Fruit fly (Drosophila melanogaster): ENCODE data around the gene CG42393.
A peak's percentile ranks its signal among the peaks of the same experiment; 100 is the strongest.

The CG42393 gene

dm6 chr3L:18061713-18062365 lies 19.3 kb downstream of the CG42393 start:
- no peak for TF ChIP-seq CG32121 (GFP tag; IDR thresholded peaks at IDR 0.05)
- peak; percentile 40 for TF ChIP-seq CG14655 (GFP tag; optimal IDR thresholded peaks at IDR 0.05)
- no peak for TF ChIP-seq CG9948 (tag; optimal IDR thresholded peaks at IDR 0.05)
- TF ChIP-seq CG8159 (tag; optimal IDR thresholded peaks at IDR 0.05) = peak; percentile 28
- peak; percentile 40 for TF ChIP-seq Pif1A (GFP tag; optimal IDR thresholded peaks at IDR 0.05)
- peak; percentile 12; the same call in 1 of the 2 replicates for TF ChIP-seq Ets98B (GFP tag; IDR thresholded peaks at IDR 0.05)
- TF ChIP-seq CG8301 (tag; optimal IDR thresholded peaks at IDR 0.05) = peak; percentile 45
- peak; percentile 41 for TF ChIP-seq gl (tag; optimal IDR thresholded peaks at IDR 0.05)
- TF ChIP-seq rn (GFP tag; IDR thresholded peaks at IDR 0.05) = no peak
- peak; percentile 16 for TF ChIP-seq CG15710 (tag; optimal IDR thresholded peaks at IDR 0.05)
- peak; percentile 84 for TF ChIP-seq EcR (GFP tag; optimal IDR thresholded peaks at IDR 0.05)
- peak; percentile 49 for TF ChIP-seq Pif1B (GFP tag; optimal IDR thresholded peaks at IDR 0.05)
- peak; percentile 29 for TF ChIP-seq CG34367 (tag; optimal IDR thresholded peaks at IDR 0.05)
- TF ChIP-seq CG17806 (tag; optimal IDR thresholded peaks at IDR 0.05) = peak; percentile 2
- peak; percentile 39; the same call in 1 of the 3 replicates for TF ChIP-seq CG4496 (GFP tag; IDR thresholded peaks at IDR 0.05)
- TF ChIP-seq Snoo (tag; optimal IDR thresholded peaks at IDR 0.05) = peak; percentile 65
- TF ChIP-seq CG10348 (GFP tag; IDR thresholded peaks at IDR 0.05) = no peak
- TF ChIP-seq D1 (tag; optimal IDR thresholded peaks at IDR 0.05) = peak; percentile 23
- TF ChIP-seq CG13204 (GFP tag; optimal IDR thresholded peaks at IDR 0.05) = peak; percentile 15
- peak; percentile 59; the same call in 1 of the 2 replicates for TF ChIP-seq CG12605 (GFP tag; IDR thresholded peaks at IDR 0.05)
- no peak for TF ChIP-seq fd96Ca (GFP tag; IDR thresholded peaks at IDR 0.05)

- TF ChIP-seq Pif1B (GFP tag; optimal IDR thresholded peaks at IDR 0.05) (peak; percentile 63), gl (tag; optimal IDR thresholded peaks at IDR 0.05) (peak; percentile 84), CG10348 (GFP tag; IDR thresholded peaks at IDR 0.05) (no peak), CG13204 (GFP tag; optimal IDR thresholded peaks at IDR 0.05) (peak; percentile 76), rn (GFP tag; IDR thresholded peaks at IDR 0.05) (no peak), CG8301 (tag; optimal IDR thresholded peaks at IDR 0.05) (peak; percentile 82), CG15710 (tag; optimal IDR thresholded peaks at IDR 0.05) (peak; percentile 83), CG14655 (GFP tag; optimal IDR thresholded peaks at IDR 0.05) (peak; percentile 90), fd96Ca (GFP tag; IDR thresholded peaks at IDR 0.05) (peak; percentile 83), D1 (tag; optimal IDR thresholded peaks at IDR 0.05) (peak; percentile 81), CG34367 (tag; optimal IDR thresholded peaks at IDR 0.05) (peak; percentile 78), CG17806 (tag; optimal IDR thresholded peaks at IDR 0.05) (peak; percentile 80), CG9948 (tag; optimal IDR thresholded peaks at IDR 0.05) (peak; percentile 71), Ets98B (GFP tag; IDR thresholded peaks at IDR 0.05) (peak; percentile 76), CG12605 (GFP tag; IDR thresholded peaks at IDR 0.05) (no peak; the same call in none of the 2 replicates), Pif1A (GFP tag; optimal IDR thresholded peaks at IDR 0.05) (peak; percentile 85), CG4496 (GFP tag; IDR thresholded peaks at IDR 0.05) (peak; percentile 85), Snoo (tag; optimal IDR thresholded peaks at IDR 0.05) (peak; percentile 55), CG32121 (GFP tag; IDR thresholded peaks at IDR 0.05) (peak; percentile 78), CG8159 (tag; optimal IDR thresholded peaks at IDR 0.05) (peak; percentile 84), EcR (GFP tag; optimal IDR thresholded peaks at IDR 0.05) (peak; percentile 95)
These were observed 20.5 kb downstream of the CG42393 start for dm6 chr3L:18062959-18063510.

dm6 chr3L:18064632-18065482 lies 22.3 kb downstream of the CG42393 start, which contains the start of gene Eip75B:
Gene Eip75B, minus strand, starts transcription at chr3L:18064696.
- TF ChIP-seq Snoo (tag; optimal IDR thresholded peaks at IDR 0.05) (no peak), CG4496 (GFP tag; IDR thresholded peaks at IDR 0.05) (peak; percentile 72; the same call in 1 of the 3 replicates), CG17806 (tag; optimal IDR thresholded peaks at IDR 0.05) (peak; percentile 48), CG12605 (GFP tag; IDR thresholded peaks at IDR 0.05) (peak; percentile 56; the same call in 1 of the 2 replicates), D1 (tag; optimal IDR thresholded peaks at IDR 0.05) (peak; percentile 78), Pif1B (GFP tag; optimal IDR thresholded peaks at IDR 0.05) (peak; percentile 18), CG13204 (GFP tag; optimal IDR thresholded peaks at IDR 0.05) (no peak), CG34367 (tag; optimal IDR thresholded peaks at IDR 0.05) (peak; percentile 47), CG9948 (tag; optimal IDR thresholded peaks at IDR 0.05) (peak; percentile 76), EcR (GFP tag; optimal IDR thresholded peaks at IDR 0.05) (peak; percentile 98), gl (tag; optimal IDR thresholded peaks at IDR 0.05) (no peak), CG32121 (GFP tag; IDR thresholded peaks at IDR 0.05) (peak; percentile 51), CG14655 (GFP tag; optimal IDR thresholded peaks at IDR 0.05) (peak; percentile 81), CG10348 (GFP tag; IDR thresholded peaks at IDR 0.05) (no peak), CG8159 (tag; optimal IDR thresholded peaks at IDR 0.05) (peak; percentile 80), CG8301 (tag; optimal IDR thresholded peaks at IDR 0.05) (peak; percentile 62), Ets98B (GFP tag; IDR thresholded peaks at IDR 0.05) (no peak), CG15710 (tag; optimal IDR thresholded peaks at IDR 0.05) (peak; percentile 66), Pif1A (GFP tag; optimal IDR thresholded peaks at IDR 0.05) (peak; percentile 17)

- TF ChIP-seq rn (GFP tag; IDR thresholded peaks at IDR 0.05) = no peak
- TF ChIP-seq CG12605 (GFP tag; IDR thresholded peaks at IDR 0.05) = peak; percentile 16; the same call in 1 of the 2 replicates
- TF ChIP-seq D1 (tag; optimal IDR thresholded peaks at IDR 0.05) = no peak
- TF ChIP-seq EcR (GFP tag; optimal IDR thresholded peaks at IDR 0.05) = peak; percentile 68
These were observed 27.5 kb downstream of the CG42393 start, which contains the start of gene CG44006 for dm6 chr3L:18070050-18070449. Gene CG44006, minus strand, starts transcription at chr3L:18070150.

All from whole organism, pupa.